Worm (Caenorhabditis elegans): ENCODE data around the gene efn-2.

Gene efn-2

ce11 chrIV:10609920-10610319, 33.8 kb downstream of the efn-2 start:
- TF ChIP-seq aly-1 (tag; optimal IDR thresholded peaks at IDR 0.05), result no peak
- no peak for TF ChIP-seq hmg-4 (GFP tag; optimal IDR thresholded peaks at IDR 0.05)
- no peak for TF ChIP-seq F13C5.2 (tag; optimal IDR thresholded peaks at IDR 0.05)
- no peak for TF ChIP-seq hnd-1 (tag; optimal IDR thresholded peaks at IDR 0.05)
- TF ChIP-seq ama-1 (optimal IDR thresholded peaks at IDR 0.05), result no peak
- no peak for TF ChIP-seq scrt-1 (GFP tag; IDR thresholded peaks at IDR 0.05)
- TF ChIP-seq ets-7 (tag; optimal IDR thresholded peaks at IDR 0.05), result no peak
- no peak for TF ChIP-seq pes-1 (GFP tag; IDR thresholded peaks at IDR 0.05)
- TF ChIP-seq tra-4 (tag; optimal IDR thresholded peaks at IDR 0.05), result no peak
- no peak for TF ChIP-seq hmbx-1 (tag; optimal IDR thresholded peaks at IDR 0.05)
- no peak for TF ChIP-seq ceh-13 (GFP tag; optimal IDR thresholded peaks at IDR 0.05)
- no peak for TF ChIP-seq tbx-11 (GFP tag; IDR thresholded peaks at IDR 0.05)
- TF ChIP-seq sea-1 (GFP tag; conservative IDR thresholded peaks at IDR 0.05), result no peak

- TF ChIP-seq pes-1 (GFP tag; IDR thresholded peaks at IDR 0.05) (no peak), B0310.2 (tag; optimal IDR thresholded peaks at IDR 0.05) (no peak), ama-1 (optimal IDR thresholded peaks at IDR 0.05) (no peak), tra-4 (tag; optimal IDR thresholded peaks at IDR 0.05) (no peak), hnd-1 (tag; optimal IDR thresholded peaks at IDR 0.05) (no peak), hmg-4 (GFP tag; optimal IDR thresholded peaks at IDR 0.05) (no peak), scrt-1 (GFP tag; IDR thresholded peaks at IDR 0.05) (no peak), aly-1 (tag; optimal IDR thresholded peaks at IDR 0.05) (no peak), flt-1 (GFP tag; IDR thresholded peaks at IDR 0.05) (no peak), ceh-36 (tag; optimal IDR thresholded peaks at IDR 0.05) (no peak), tbx-37 (GFP tag; conservative IDR thresholded peaks at IDR 0.05) (no peak), tbx-11 (GFP tag; IDR thresholded peaks at IDR 0.05) (no peak), ceh-13 (GFP tag; optimal IDR thresholded peaks at IDR 0.05) (no peak), sea-1 (GFP tag; conservative IDR thresholded peaks at IDR 0.05) (no peak)
Measured at ce11 chrIV:10612281-10612680, 36.1 kb downstream of the efn-2 start.

- TF ChIP-seq ceh-13 (GFP tag; optimal IDR thresholded peaks at IDR 0.05) (no peak), scrt-1 (GFP tag; IDR thresholded peaks at IDR 0.05) (no peak), tbx-11 (GFP tag; IDR thresholded peaks at IDR 0.05) (no peak), tra-4 (tag; optimal IDR thresholded peaks at IDR 0.05) (no peak), ceh-36 (tag; optimal IDR thresholded peaks at IDR 0.05) (no peak), tbx-37 (GFP tag; conservative IDR thresholded peaks at IDR 0.05) (no peak), flt-1 (GFP tag; IDR thresholded peaks at IDR 0.05) (no peak), B0310.2 (tag; optimal IDR thresholded peaks at IDR 0.05) (no peak), pes-1 (GFP tag; IDR thresholded peaks at IDR 0.05) (no peak), ets-7 (tag; optimal IDR thresholded peaks at IDR 0.05) (no peak), sea-1 (GFP tag; conservative IDR thresholded peaks at IDR 0.05) (no peak), hmbx-1 (tag; optimal IDR thresholded peaks at IDR 0.05) (no peak), hmg-4 (GFP tag; optimal IDR thresholded peaks at IDR 0.05) (no peak), aly-1 (tag; optimal IDR thresholded peaks at IDR 0.05) (no peak)
Measured at ce11 chrIV:10614918-10615477, 38.8 kb downstream of the efn-2 start, which contains the start of gene ptr-14. Gene ptr-14 (plus strand): TSS chrIV:10615427.

- no peak for TF ChIP-seq B0310.2 (tag; optimal IDR thresholded peaks at IDR 0.05)
- no peak for TF ChIP-seq hmg-4 (GFP tag; optimal IDR thresholded peaks at IDR 0.05)
- TF ChIP-seq tra-4 (tag; optimal IDR thresholded peaks at IDR 0.05), result no peak
- no peak for TF ChIP-seq sea-1 (GFP tag; conservative IDR thresholded peaks at IDR 0.05)
- no peak for TF ChIP-seq tbx-37 (GFP tag; conservative IDR thresholded peaks at IDR 0.05)
- no peak for TF ChIP-seq ceh-13 (GFP tag; optimal IDR thresholded peaks at IDR 0.05)
- no peak for TF ChIP-seq hmbx-1 (tag; optimal IDR thresholded peaks at IDR 0.05)
- no peak for TF ChIP-seq F13C5.2 (tag; optimal IDR thresholded peaks at IDR 0.05)
- TF ChIP-seq flt-1 (GFP tag; IDR thresholded peaks at IDR 0.05), result no peak
- TF ChIP-seq ets-7 (tag; optimal IDR thresholded peaks at IDR 0.05), result no peak
Measured at ce11 chrIV:10616366-10616765, 40.2 kb downstream of the efn-2 start.

ce11 chrIV:10617099-10617498, 40.9 kb downstream of the efn-2 start:
- TF ChIP-seq hmg-4 (GFP tag; optimal IDR thresholded peaks at IDR 0.05), result no peak
- TF ChIP-seq flt-1 (GFP tag; IDR thresholded peaks at IDR 0.05), result no peak
- no peak for TF ChIP-seq scrt-1 (GFP tag; IDR thresholded peaks at IDR 0.05)
- TF ChIP-seq hnd-1 (tag; optimal IDR thresholded peaks at IDR 0.05), result no peak
- TF ChIP-seq sea-1 (GFP tag; conservative IDR thresholded peaks at IDR 0.05), result no peak
- TF ChIP-seq tra-4 (tag; optimal IDR thresholded peaks at IDR 0.05), result no peak

ce11 chrIV:10620811-10621210, 44.7 kb downstream of the efn-2 start, which contains the start of gene R09H10.7:
Gene R09H10.7 (plus strand): TSS chrIV:10621111.
- no peak for TF ChIP-seq ets-7 (tag; optimal IDR thresholded peaks at IDR 0.05)
